Fruit fly (Drosophila melanogaster) whole organism, embryonic: ENCODE data around the gene SKIP.

Experiments
- B-H1 ChIP-seq: fragments of 200-800 bp; sonication (Bioruptor generic); IDR thresholded peaks from 3 replicates; pipeline ENCODE4 v1.3.6; 2022; ENCODE audit warnings: missing biosample characterization, missing genetic modification characterization
- CG10431 ChIP-seq: fragments of 200-800 bp; sonication (Bioruptor generic); optimal IDR thresholded peaks from 3 replicates; lab custom pipeline; 2018; ENCODE audit warnings: missing biosample characterization, mild to moderate bottlenecking, missing genetic modification characterization
- CG12071 ChIP-seq: fragments of 200-800 bp; sonication (Bioruptor generic); optimal IDR thresholded peaks from 3 replicates; lab custom pipeline; 2018; ENCODE audit warnings: missing biosample characterization, mild to moderate bottlenecking, missing genetic modification characterization
- CG12155 ChIP-seq: fragments of 200-800 bp; sonication (Bioruptor generic); optimal IDR thresholded peaks from 3 replicates; lab custom pipeline; 2016; ENCODE audit warnings: missing biosample characterization, missing genetic modification characterization
- Dad ChIP-seq: fragments of 200-800 bp; sonication (Bioruptor generic); optimal IDR thresholded peaks from 3 replicates; lab custom pipeline; 2016; ENCODE audit warnings: missing biosample characterization, missing genetic modification characterization
- Fer1 ChIP-seq: fragments of 200-800 bp; sonication (Bioruptor generic); optimal IDR thresholded peaks from 2 replicates; lab custom pipeline; 2017; ENCODE audit warnings: missing biosample characterization, mild to moderate bottlenecking, missing genetic modification characterization
- Lhr ChIP-seq: fragments of 200-800 bp; sonication (Bioruptor generic); optimal IDR thresholded peaks from 3 replicates; lab custom pipeline; 2017; ENCODE audit warnings: mild to moderate bottlenecking, missing biosample characterization, missing genetic modification reagents, missing genetic modification characterization
- Ravus ChIP-seq: fragments of 200-800 bp; sonication (Bioruptor generic); IDR thresholded peaks from 2 replicates; pipeline ENCODE4 v1.3.6; 2022; ENCODE audit warnings: missing biosample characterization, missing genetic modification characterization
- Side ChIP-seq: fragments of 200-800 bp; sonication (Bioruptor generic); optimal IDR thresholded peaks from 2 replicates; lab custom pipeline; 2016; ENCODE audit warnings: missing biosample characterization, missing genetic modification characterization
- corto ChIP-seq: fragments of 200-800 bp; sonication (Bioruptor generic); optimal IDR thresholded peaks from 2 replicates; lab custom pipeline; 2016; ENCODE audit warnings: missing biosample characterization, mild to moderate bottlenecking, missing genetic modification characterization, moderate library complexity

dm6 chr3R:22108316-22108715 lies 25.3 kb upstream of the SKIP start:
- TF ChIP-seq CG12155 (GFP tag; lab: Kevin White, UChicago) (no peak), Dad (no peak), Side (GFP tag; lab: Kevin White, UChicago) (no peak), Ravus (GFP tag; lab: Robert Waterston, UW) (no peak), CG10431 (GFP tag; lab: Kevin White, UChicago) (no peak), Lhr (GFP tag; lab: Kevin White, UChicago) (no peak), Fer1 (GFP tag; lab: Kevin White, UChicago) (no peak), CG12071 (peak; percentile 83), B-H1 (GFP tag; lab: Robert Waterston, UW) (no peak), corto (no peak)
